Worm (Caenorhabditis elegans): ENCODE results near the gene ugt-52.

- no peak for TF ChIP-seq klf-2 (GFP tag; conservative IDR thresholded peaks at IDR 0.05)
- no peak for TF ChIP-seq tab-1 (GFP tag; IDR thresholded peaks at IDR 0.05)
- TF ChIP-seq T22C8.4 (GFP tag; IDR thresholded peaks at IDR 0.05) = no peak
- TF ChIP-seq ztf-29 (GFP tag; IDR thresholded peaks at IDR 0.05) = no peak
- TF ChIP-seq flt-1 (GFP tag; IDR thresholded peaks at IDR 0.05) = no peak
- no peak for TF ChIP-seq ref-1 (GFP tag; conservative IDR thresholded peaks at IDR 0.05)
- no peak for TF ChIP-seq cog-1 (tag; optimal IDR thresholded peaks at IDR 0.05)
- no peak for TF ChIP-seq med-1 (GFP tag; optimal IDR thresholded peaks at IDR 0.05; ENCODE audit: insufficient read depth)
These were observed 16.8 kb downstream of the ugt-52 start, which contains the start of gene skr-18 for ce11 chrIV:795383-795872.

All from whole organism, midembryonic.